Fruit fly (Drosophila melanogaster) whole organism, prepupa: ENCODE data around the gene kri.

ENCODE experiments used
- CG10631 ChIP-seq: fragments of 200-800 bp; sonication (Bioruptor generic); optimal IDR thresholded peaks from 2 replicates; lab custom pipeline; 2016; ENCODE audit warnings: missing biosample characterization, missing genetic modification characterization
- CG10669 ChIP-seq: fragments of 200-800 bp; sonication (Bioruptor generic); optimal IDR thresholded peaks from 3 replicates; lab custom pipeline; 2018; ENCODE audit warnings: missing biosample characterization, mild to moderate bottlenecking, missing genetic modification characterization, moderate library complexity
- CG11294 ChIP-seq: fragments of 200-800 bp; sonication (Bioruptor generic); IDR thresholded peaks from 2 replicates; pipeline ENCODE4 v1.3.6; 2022; ENCODE audit warnings: missing biosample characterization, missing genetic modification characterization
- CG11902 ChIP-seq: fragments of 200-800 bp; sonication (Bioruptor generic); optimal IDR thresholded peaks from 3 replicates; lab custom pipeline; 2016; ENCODE audit warnings: missing biosample characterization, missing genetic modification characterization
- CG15336 ChIP-seq: fragments of 200-800 bp; sonication (Bioruptor generic); IDR thresholded peaks from 2 replicates; pipeline ENCODE4 v1.3.6; 2022; ENCODE audit warnings: missing biosample characterization, missing genetic modification characterization
- CG16779 ChIP-seq: fragments of 200-800 bp; sonication (Bioruptor generic); optimal IDR thresholded peaks from 3 replicates; lab custom pipeline; 2017; ENCODE audit warnings: missing biosample characterization, mild to moderate bottlenecking, missing genetic modification characterization
- CG3032 ChIP-seq: fragments of 200-800 bp; optimal IDR thresholded peaks from 2 replicates; lab custom pipeline; 2019; ENCODE audit warnings: missing biosample characterization, mild to moderate bottlenecking, missing genetic modification characterization, moderate library complexity
- CG31627 ChIP-seq: fragments of 200-800 bp; sonication (Bioruptor generic); optimal IDR thresholded peaks from 3 replicates; lab custom pipeline; 2016; ENCODE audit warnings: missing biosample characterization, missing genetic modification characterization
- CG32006 ChIP-seq: fragments of 200-800 bp; sonication (Bioruptor generic); optimal IDR thresholded peaks from 3 replicates; lab custom pipeline; 2017; ENCODE audit warnings: missing biosample characterization, mild to moderate bottlenecking, missing genetic modification characterization
- CG34406 ChIP-seq: fragments of 200-800 bp; sonication (Bioruptor generic); optimal IDR thresholded peaks from 3 replicates; lab custom pipeline; 2016; ENCODE audit warnings: missing biosample characterization, missing genetic modification characterization
- CG3919 ChIP-seq: fragments of 200-800 bp; sonication (Bioruptor generic); optimal IDR thresholded peaks from 3 replicates; lab custom pipeline; 2016; ENCODE audit warnings: missing biosample characterization, missing genetic modification characterization
- CG4318 ChIP-seq: fragments of 200-800 bp; sonication (Bioruptor generic); optimal IDR thresholded peaks from 3 replicates; lab custom pipeline; 2017; ENCODE audit warnings: missing biosample characterization, mild to moderate bottlenecking, missing genetic modification characterization
- CG6163 ChIP-seq: fragments of 200-800 bp; sonication (Bioruptor generic); IDR thresholded peaks from 3 replicates; pipeline ENCODE4 v1.3.6; 2022; ENCODE audit warnings: missing biosample characterization, missing genetic modification characterization
- CG6276 ChIP-seq: fragments of 200-800 bp; sonication (Bioruptor generic); optimal IDR thresholded peaks from 2 replicates; lab custom pipeline; 2017; ENCODE audit warnings: missing biosample characterization, mild to moderate bottlenecking, missing genetic modification characterization
- CG6792 ChIP-seq: fragments of 200-800 bp; sonication (Bioruptor generic); optimal IDR thresholded peaks from 3 replicates; lab custom pipeline; 2016; ENCODE audit warnings: missing biosample characterization, missing genetic modification characterization
- CG6854 ChIP-seq: fragments of 200-800 bp; sonication (Bioruptor generic); optimal IDR thresholded peaks from 2 replicates; lab custom pipeline; 2017; ENCODE audit warnings: missing biosample characterization, mild to moderate bottlenecking, missing genetic modification characterization
- CG7368 ChIP-seq: fragments of 200-800 bp; sonication (Bioruptor generic); optimal IDR thresholded peaks from 3 replicates; lab custom pipeline; 2016; ENCODE audit warnings: missing biosample characterization, missing genetic modification characterization
- CG8119 ChIP-seq: fragments of 200-800 bp; sonication (Bioruptor generic); IDR thresholded peaks from 3 replicates; pipeline ENCODE4 v1.3.6; 2022; ENCODE audit warnings: missing biosample characterization, missing genetic modification characterization
- CG8319 ChIP-seq: fragments of 200-800 bp; sonication (Bioruptor generic); optimal IDR thresholded peaks from 3 replicates; lab custom pipeline; 2016; ENCODE audit warnings: missing biosample characterization, missing genetic modification characterization
- CG8632 ChIP-seq: fragments of 200-800 bp; sonication (Bioruptor generic); optimal IDR thresholded peaks from 3 replicates; lab custom pipeline; 2016; ENCODE audit warnings: missing biosample characterization, missing genetic modification characterization
- CG9139 ChIP-seq: fragments of 200-800 bp; sonication (Bioruptor generic); optimal IDR thresholded peaks from 3 replicates; lab custom pipeline; 2017; ENCODE audit warnings: missing biosample characterization, mild to moderate bottlenecking, missing genetic modification characterization
- Eip75B ChIP-seq: fragments of 200-800 bp; sonication (Bioruptor generic); optimal IDR thresholded peaks from 3 replicates; lab custom pipeline; 2016; ENCODE audit warnings: missing biosample characterization, missing genetic modification characterization
- Eip78C ChIP-seq: fragments of 200-800 bp; sonication (Bioruptor generic); peaks from one replicate; lab custom pipeline; 2016; ENCODE audit warnings: missing biosample characterization, missing genetic modification characterization
- Eip93F ChIP-seq: fragments of 200-800 bp; sonication (Bioruptor generic); optimal IDR thresholded peaks from 2 replicates; lab custom pipeline; 2016; ENCODE audit warnings: missing biosample characterization, mild to moderate bottlenecking, missing genetic modification characterization
- Gug ChIP-seq: fragments of 200-800 bp; sonication (Bioruptor generic); IDR thresholded peaks from 2 replicates; pipeline ENCODE4 v1.3.6; 2022; ENCODE audit warnings: missing biosample characterization, missing genetic modification characterization
- Hr39 ChIP-seq: fragments of 200-800 bp; sonication (Bioruptor generic); optimal IDR thresholded peaks from 2 replicates; lab custom pipeline; 2016; ENCODE audit warnings: missing biosample characterization, missing genetic modification characterization
- Hr4 ChIP-seq: fragments of 200-800 bp; sonication (Bioruptor generic); optimal IDR thresholded peaks from 3 replicates; lab custom pipeline; 2016; ENCODE audit warnings: missing biosample characterization, missing genetic modification characterization
- Met ChIP-seq: fragments of 200-800 bp; sonication (Bioruptor generic); optimal IDR thresholded peaks from 3 replicates; lab custom pipeline; 2016; ENCODE audit warnings: missing biosample characterization, missing genetic modification characterization
- OdsH ChIP-seq: fragments of 200-800 bp; sonication (Bioruptor generic); optimal IDR thresholded peaks from 3 replicates; lab custom pipeline; 2016; ENCODE audit warnings: missing biosample characterization, missing genetic modification characterization
- Smox ChIP-seq: fragments of 200-800 bp; sonication (Bioruptor generic); optimal IDR thresholded peaks from 3 replicates; lab custom pipeline; 2016; ENCODE audit warnings: missing biosample characterization, missing genetic modification characterization
- Sox102F ChIP-seq: fragments of 200-800 bp; sonication (Bioruptor generic); optimal IDR thresholded peaks from 2 replicates; lab custom pipeline; 2016; ENCODE audit warnings: missing biosample characterization, mild to moderate bottlenecking, missing genetic modification characterization
- Sox15 ChIP-seq: fragments of 200-800 bp; sonication (Bioruptor generic); optimal IDR thresholded peaks from 3 replicates; lab custom pipeline; 2016; ENCODE audit warnings: missing biosample characterization, missing genetic modification characterization
- achi ChIP-seq: fragments of 200-800 bp; sonication (Bioruptor generic); optimal IDR thresholded peaks from 3 replicates; lab custom pipeline; 2016; ENCODE audit warnings: missing biosample characterization, missing genetic modification characterization
- acj6 ChIP-seq: fragments of 200-800 bp; sonication (Bioruptor generic); optimal IDR thresholded peaks from 3 replicates; lab custom pipeline; 2016; ENCODE audit warnings: missing biosample characterization, missing genetic modification characterization
- cyc ChIP-seq: fragments of 200-800 bp; sonication (Bioruptor generic); optimal IDR thresholded peaks from 3 replicates; lab custom pipeline; 2016; ENCODE audit warnings: missing biosample characterization, missing genetic modification characterization
- dac ChIP-seq: fragments of 200-800 bp; sonication (Bioruptor generic); optimal IDR thresholded peaks from 2 replicates; lab custom pipeline; 2017; ENCODE audit warnings: missing biosample characterization, mild to moderate bottlenecking, missing genetic modification characterization
- dsx ChIP-seq: fragments of 200-800 bp; optimal IDR thresholded peaks from 3 replicates; lab custom pipeline; 2019; ENCODE audit warnings: missing biosample characterization, mild to moderate bottlenecking, missing genetic modification characterization, moderate library complexity; ENCODE audit not compliant: poor library complexity, severe bottlenecking
- eg ChIP-seq: fragments of 200-800 bp; sonication (Bioruptor generic); IDR thresholded peaks from 3 replicates; pipeline ENCODE4 v1.3.6; 2022; ENCODE audit warnings: missing biosample characterization, missing genetic modification characterization
- esn ChIP-seq: fragments of 200-800 bp; sonication (Bioruptor generic); optimal IDR thresholded peaks from 2 replicates; lab custom pipeline; 2016; ENCODE audit warnings: missing biosample characterization, mild to moderate bottlenecking, missing genetic modification characterization, moderate library complexity
- fd59A ChIP-seq: fragments of 200-800 bp; sonication (Bioruptor generic); optimal IDR thresholded peaks from 2 replicates; lab custom pipeline; 2017; ENCODE audit warnings: missing biosample characterization, mild to moderate bottlenecking, missing genetic modification characterization, missing genetic modification reagents
- fd85E ChIP-seq: fragments of 200-800 bp; sonication (Bioruptor generic); optimal IDR thresholded peaks from 3 replicates; lab custom pipeline; 2016; ENCODE audit warnings: missing biosample characterization, missing genetic modification characterization
- net ChIP-seq: fragments of 200-800 bp; sonication (Bioruptor generic); optimal IDR thresholded peaks from 3 replicates; lab custom pipeline; 2016; ENCODE audit warnings: missing biosample characterization, missing genetic modification characterization
- pdm3 ChIP-seq: fragments of 200-800 bp; sonication (Bioruptor generic); optimal IDR thresholded peaks from 3 replicates; lab custom pipeline; 2016; ENCODE audit warnings: missing biosample characterization, missing genetic modification characterization
- salr ChIP-seq, 2 experiments: fragments of 200-800 bp; sonication (Bioruptor generic); optimal IDR thresholded peaks; 3 replicates each; lab custom pipeline; 2016 to 2018; ENCODE audit warnings: missing biosample characterization in 2 of 2, missing genetic modification characterization in 2 of 2, mild to moderate bottlenecking in 1 of 2
- svp ChIP-seq: fragments of 200-800 bp; sonication (Bioruptor generic); peaks from one replicate; lab custom pipeline; 2016; ENCODE audit warnings: missing biosample characterization, missing genetic modification characterization
- topi ChIP-seq: fragments of 200-800 bp; sonication (Bioruptor generic); optimal IDR thresholded peaks from 3 replicates; lab custom pipeline; 2016; ENCODE audit warnings: missing biosample characterization, missing genetic modification characterization
- vri ChIP-seq: fragments of 200-800 bp; sonication (Bioruptor generic); optimal IDR thresholded peaks from 3 replicates; lab custom pipeline; 2016; ENCODE audit warnings: missing biosample characterization, mild to moderate bottlenecking, missing genetic modification characterization

Gene kri

DNA sequence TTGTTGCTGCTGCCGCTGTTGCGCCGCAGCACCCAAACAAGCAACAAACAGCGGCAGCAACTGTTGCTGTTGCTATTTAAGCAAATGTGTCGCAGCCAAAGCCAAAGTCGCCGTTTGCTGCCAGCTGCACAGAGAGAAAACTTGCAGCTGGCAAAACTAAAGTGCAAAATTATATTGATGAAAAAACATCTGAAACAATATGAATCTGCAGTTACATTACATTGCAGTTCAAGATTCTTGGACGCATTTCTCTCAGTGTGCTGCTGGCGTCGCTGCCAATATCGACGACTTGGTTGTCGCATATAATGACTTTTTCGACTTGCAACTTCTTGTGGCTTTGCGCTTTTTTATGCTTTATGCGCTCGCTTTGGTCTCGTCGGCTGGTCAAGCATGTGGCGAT, 23.5 kb downstream of the kri start (continued):
- peak; percentile 91 for TF ChIP-seq OdsH
- TF ChIP-seq Gug, result peak; percentile 95
- TF ChIP-seq CG10631 (GFP tag; lab: Kevin White, UChicago), result peak; percentile 87
- no peak for TF ChIP-seq Eip93F (GFP tag; lab: Kevin White, UChicago)
- peak; percentile 63 for TF ChIP-seq Met (GFP tag; lab: Kevin White, UChicago)
- peak; percentile 46 for TF ChIP-seq Sox15 (GFP tag; lab: Kevin White, UChicago)
- TF ChIP-seq fd59A, result peak; percentile 77
- TF ChIP-seq esn (GFP tag; lab: Kevin White, UChicago), result peak; percentile 59
- peak; percentile 43 for TF ChIP-seq CG8632 (GFP tag; lab: Kevin White, UChicago)
- TF ChIP-seq svp (GFP tag; lab: Kevin White, UChicago), result peak; percentile 82
- TF ChIP-seq Sox102F (GFP tag; lab: Kevin White, UChicago), result peak; percentile 34
- peak; percentile 97 for TF ChIP-seq Hr4 (GFP tag; lab: Kevin White, UChicago)
- peak; percentile 95 for TF ChIP-seq Eip78C
- peak; percentile 92 for TF ChIP-seq CG4318 (GFP tag; lab: Kevin White, UChicago)
- TF ChIP-seq CG11294, result peak; percentile 90
- peak; percentile 64 for TF ChIP-seq CG34406 (GFP tag; lab: Kevin White, UChicago)
- TF ChIP-seq CG32006 (GFP tag; lab: Kevin White, UChicago), result peak; percentile 96
- TF ChIP-seq CG7368, result peak; percentile 84
- TF ChIP-seq topi (GFP tag; lab: Kevin White, UChicago), result peak; percentile 62
- TF ChIP-seq CG10669 (GFP tag; lab: Kevin White, UChicago), result peak; percentile 80
- TF ChIP-seq CG8319 (GFP tag; lab: Kevin White, UChicago), result peak; percentile 51
- TF ChIP-seq CG16779 (tag; lab: Kevin White, UChicago), result peak; percentile 70
- TF ChIP-seq CG6854 (GFP tag; lab: Kevin White, UChicago), result no peak
- TF ChIP-seq salr (GFP tag; optimal IDR thresholded peaks at IDR 0.05; lab: Kevin White, UChicago), result peak; percentile 67 to 92
- peak; percentile 98 for TF ChIP-seq eg (GFP tag; lab: Robert Waterston, UW)
- TF ChIP-seq CG3919 (GFP tag; lab: Kevin White, UChicago), result peak; percentile 89
- TF ChIP-seq CG6163 (GFP tag; lab: Robert Waterston, UW), result peak; percentile 97
- peak; percentile 17 for TF ChIP-seq vri (GFP tag; lab: Kevin White, UChicago)
- peak; percentile 67 for TF ChIP-seq Hr39 (GFP tag; lab: Kevin White, UChicago)

dm6 chr3L:5834798-5835197, 24.0 kb downstream of the kri start:
- TF ChIP-seq OdsH (no peak), CG16779 (tag; lab: Kevin White, UChicago) (no peak), pdm3 (GFP tag; lab: Kevin White, UChicago) (no peak), CG34406 (GFP tag; lab: Kevin White, UChicago) (no peak), CG9139 (GFP tag; lab: Kevin White, UChicago) (no peak), CG6792 (GFP tag; lab: Kevin White, UChicago) (no peak), eg (GFP tag; lab: Robert Waterston, UW) (no peak)
- TF ChIP-seq, all 60 proteins: peak for 0

DNA sequence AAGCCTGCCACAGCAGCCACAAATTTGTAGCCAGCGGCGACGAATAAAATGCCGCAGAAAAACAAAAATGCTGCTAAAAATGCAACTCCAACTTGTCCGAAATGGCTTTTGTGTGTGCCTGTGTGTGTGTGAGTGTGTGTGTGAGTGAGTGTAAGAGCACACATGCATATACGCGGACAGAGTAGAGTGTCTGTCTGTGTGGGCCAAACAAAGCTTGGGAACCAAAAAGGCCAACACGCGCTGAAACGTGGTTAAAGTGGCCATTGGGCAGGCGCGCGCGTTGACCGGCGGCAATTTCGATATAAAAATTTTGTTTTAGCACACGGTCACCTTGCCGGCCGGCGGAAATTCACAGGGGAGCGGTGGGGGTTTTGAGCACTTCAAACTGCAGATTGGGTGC, 24.7 kb downstream of the kri start:
- peak; percentile 9; the same call in 1 of the 3 replicates for TF ChIP-seq CG6163 (GFP tag; lab: Robert Waterston, UW)
- TF ChIP-seq CG3032 (tag; lab: Kevin White, UChicago), result no peak
- TF ChIP-seq Sox102F (GFP tag; lab: Kevin White, UChicago), result no peak
- TF ChIP-seq eg (GFP tag; lab: Robert Waterston, UW), result 0 out of 3 replicates have a peak, but pooled peaks have one; percentile 6
- TF ChIP-seq Eip78C, result peak; percentile 61
- TF ChIP-seq dsx (GFP tag; lab: Kevin White, UChicago), result no peak
- TF ChIP-seq CG31627 (GFP tag; lab: Kevin White, UChicago), result no peak
- TF ChIP-seq fd85E (GFP tag; lab: Kevin White, UChicago), result no peak
- no peak for TF ChIP-seq salr (GFP tag; optimal IDR thresholded peaks at IDR 0.05; lab: Kevin White, UChicago)
- no peak for TF ChIP-seq Eip75B (GFP tag; lab: Kevin White, UChicago)
- TF ChIP-seq CG8119 (GFP tag; lab: Robert Waterston, UW), result no peak
- TF ChIP-seq Gug, result no peak
- TF ChIP-seq CG11902 (GFP tag; lab: Kevin White, UChicago), result no peak
- TF ChIP-seq CG4318 (GFP tag; lab: Kevin White, UChicago), result no peak
- no peak for TF ChIP-seq CG6276 (GFP tag; lab: Kevin White, UChicago)
- TF ChIP-seq cyc (GFP tag; lab: Kevin White, UChicago), result no peak
- TF ChIP-seq acj6 (GFP tag; lab: Kevin White, UChicago), result no peak
- TF ChIP-seq Smox, result no peak
- TF ChIP-seq CG15336 (GFP tag; lab: Robert Waterston, UW), result 0 out of 2 replicates have a peak, but pooled peaks have one; percentile 22
- no peak for TF ChIP-seq net (GFP tag; lab: Kevin White, UChicago)
- TF ChIP-seq Met (GFP tag; lab: Kevin White, UChicago), result no peak
- TF ChIP-seq dac (GFP tag; lab: Kevin White, UChicago), result no peak
- no peak for TF ChIP-seq CG6792 (GFP tag; lab: Kevin White, UChicago)
- no peak for TF ChIP-seq achi (GFP tag; lab: Kevin White, UChicago)
- TF ChIP-seq vri (GFP tag; lab: Kevin White, UChicago), result no peak
- TF ChIP-seq Eip93F (GFP tag; lab: Kevin White, UChicago), result no peak
- no peak for TF ChIP-seq CG32006 (GFP tag; lab: Kevin White, UChicago)
